Fruit fly (Drosophila melanogaster) whole organism, embryonic: ENCODE measurements around the gene slpr.

Experiments used
- Max ChIP-seq: fragments of 200-800 bp; sonication (Bioruptor generic); optimal IDR thresholded peaks from 2 replicates; lab custom pipeline; 2016; ENCODE audit warnings: missing biosample characterization, mild to moderate bottlenecking, missing genetic modification characterization
- stwl ChIP-seq: fragments of 200-800 bp; sonication (Bioruptor generic); optimal IDR thresholded peaks from 3 replicates; lab custom pipeline; 2018; ENCODE audit warnings: missing biosample characterization, mild to moderate bottlenecking, missing genetic modification characterization, moderate library complexity
- unc-4 ChIP-seq: fragments of 200-800 bp; sonication (Bioruptor generic); IDR thresholded peaks from 2 replicates; pipeline ENCODE4 v1.3.6; 2022; ENCODE audit warnings: missing biosample characterization, missing genetic modification characterization; ENCODE audit not compliant: partially characterized antibody

slpr gene

dm6 chrX:8120939-8121338, 56.0 kb downstream of the slpr start, which contains the start of gene CG2260 (continued):
- peak; percentile 57 for TF ChIP-seq Max (GFP tag; lab: Kevin White, UChicago)
- TF ChIP-seq unc-4, result peak; percentile 40
- peak; percentile 52 for TF ChIP-seq stwl
